Fruit fly (Drosophila melanogaster): ENCODE data around the gene mura.

dm6 chr3R:9534595-9535217 lies 16.9 kb downstream of the mura start:
- TF ChIP-seq CG8478 (optimal IDR thresholded peaks at IDR 0.05) (no peak), CTCF (optimal IDR thresholded peaks at IDR 0.05) (no peak)
